Fruit fly (Drosophila melanogaster) ovary, adult (tissue): Measurements from ENCODE around the gene CG4793.

Source experiments
- CG17801 ChIP-seq: fragments of 200-800 bp; optimal IDR thresholded peaks from 2 replicates; lab custom pipeline; 2019; ENCODE audit warnings: missing biosample characterization, mild to moderate bottlenecking, missing genetic modification characterization, moderate library complexity; ENCODE audit not compliant: partially characterized antibody

CG4793 gene

dm6 chr2L:15923095-15923494, at the start of gene CG4793:
TSS of gene CG4793 (plus strand) at chr2L:15923395.
- TF ChIP-seq CG17801 (GFP tag; lab: Kevin White, UChicago), result no peak

dm6 chr2L:15880056-15880455, 43.1 kb upstream of the CG4793 start, which contains the start of gene CG7653:
TSS of gene CG7653 (minus strand) at chr2L:15880156.
- no peak for TF ChIP-seq CG17801 (GFP tag; lab: Kevin White, UChicago)

- TF ChIP-seq CG17801 (GFP tag; lab: Kevin White, UChicago), result no peak
Observed at dm6 chr2L:15883090-15883489, 40.1 kb upstream of the CG4793 start, which contains the start of gene CG44475. TSS of gene CG44475 (minus strand) at chr2L:15883190.

- no peak for TF ChIP-seq CG17801 (GFP tag; lab: Kevin White, UChicago)
Observed at dm6 chr2L:15886187-15886586, 37.0 kb upstream of the CG4793 start.

DNA sequence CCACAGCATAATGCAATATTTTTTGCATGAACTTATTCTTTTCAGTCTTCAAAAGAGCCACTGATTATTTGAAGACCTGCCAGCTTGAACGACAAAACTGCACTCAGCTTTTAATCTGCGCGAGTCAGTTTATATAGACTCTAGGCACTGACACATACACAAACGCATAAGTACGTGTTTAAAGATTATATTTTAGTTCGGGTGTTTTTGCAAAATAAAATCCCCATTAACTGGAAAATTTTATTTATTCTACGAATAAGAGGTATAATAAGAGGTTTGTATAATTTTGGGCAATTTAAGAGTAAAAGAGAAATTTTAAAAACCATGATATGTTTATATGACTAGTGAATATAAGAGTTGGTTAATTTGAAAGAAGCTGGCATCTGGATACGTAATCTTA, 29.5 kb upstream of the CG4793 start, which contains the start of gene Tep1:
Gene Tep1, minus strand, starts transcription at position 101 of the 400 bp plus-strand sequence.
- TF ChIP-seq CG17801 (GFP tag; lab: Kevin White, UChicago), result no peak

dm6 chr2L:15895154-15895553, 28.0 kb upstream of the CG4793 start, which contains the start of gene CG31735:
TSS of gene CG31735 (plus strand) at chr2L:15895454.
- TF ChIP-seq CG17801 (GFP tag; lab: Kevin White, UChicago), result no peak

- TF ChIP-seq CG17801 (GFP tag; lab: Kevin White, UChicago), result no peak
Observed at dm6 chr2L:15900424-15900823, 22.8 kb upstream of the CG4793 start, which contains the start of gene CG31823. TSS of gene CG31823 (minus strand) at chr2L:15900524.

DNA sequence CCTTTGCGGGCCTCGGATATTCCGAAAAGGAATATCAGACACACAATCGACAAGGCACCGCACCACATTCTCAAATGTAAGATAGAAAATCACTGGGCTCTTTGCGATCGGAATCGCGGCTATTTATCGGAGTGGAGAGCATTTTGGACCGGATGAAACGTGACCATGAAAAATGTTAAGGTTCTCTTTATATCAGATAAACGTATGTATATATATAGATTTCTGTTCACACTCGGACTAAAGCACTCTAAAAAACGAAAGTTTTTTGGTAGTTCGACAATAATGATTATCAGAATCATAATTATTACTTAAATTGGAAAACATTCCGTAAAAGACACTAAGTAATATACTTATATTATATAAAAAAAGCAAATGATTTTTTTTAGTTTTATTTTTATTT, 20.9 kb upstream of the CG4793 start, which contains the start of gene CG31821:
Gene CG31821, minus strand, starts transcription at position 101 of the 400 bp plus-strand sequence.
- no peak for TF ChIP-seq CG17801 (GFP tag; lab: Kevin White, UChicago)

dm6 chr2L:15903725-15904124, 19.5 kb upstream of the CG4793 start:
- no peak for TF ChIP-seq CG17801 (GFP tag; lab: Kevin White, UChicago)

dm6 chr2L:15907358-15907757, 15.8 kb upstream of the CG4793 start:
- TF ChIP-seq CG17801 (GFP tag; lab: Kevin White, UChicago), result no peak

- no peak for TF ChIP-seq CG17801 (GFP tag; lab: Kevin White, UChicago)
Observed at dm6 chr2L:15908086-15908485, 15.1 kb upstream of the CG4793 start.

- TF ChIP-seq CG17801 (GFP tag; lab: Kevin White, UChicago), result peak; percentile 63
Observed at dm6 chr2L:15908496-15909276, 14.5 kb upstream of the CG4793 start.

DNA sequence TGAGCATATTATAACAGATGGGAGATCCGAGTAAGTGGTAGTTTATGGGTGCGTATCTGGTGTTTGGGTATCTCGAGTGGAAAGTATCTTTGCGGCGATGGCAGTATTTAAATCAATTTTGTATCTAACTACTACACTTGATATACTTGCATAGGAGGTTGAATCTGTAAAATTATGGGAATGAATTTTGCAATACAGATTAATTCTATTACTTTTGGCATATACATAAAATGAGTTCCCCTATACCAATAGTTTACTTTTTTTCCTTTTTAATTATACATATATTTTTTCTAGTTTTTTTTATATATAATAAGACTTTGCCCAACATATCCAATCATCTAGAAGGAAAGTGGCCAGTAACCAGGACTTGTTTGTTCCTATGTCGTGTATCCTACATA, 13.9 kb upstream of the CG4793 start:
- TF ChIP-seq CG17801 (GFP tag; lab: Kevin White, UChicago), result no peak

dm6 chr2L:15909826-15910225, 13.4 kb upstream of the CG4793 start:
- no peak for TF ChIP-seq CG17801 (GFP tag; lab: Kevin White, UChicago)

dm6 chr2L:15910937-15911590, 12.1 kb upstream of the CG4793 start:
- peak; percentile 71 for TF ChIP-seq CG17801 (GFP tag; lab: Kevin White, UChicago)
